Fruit fly (Drosophila melanogaster): ENCODE results near the gene Rab5.

DNA sequence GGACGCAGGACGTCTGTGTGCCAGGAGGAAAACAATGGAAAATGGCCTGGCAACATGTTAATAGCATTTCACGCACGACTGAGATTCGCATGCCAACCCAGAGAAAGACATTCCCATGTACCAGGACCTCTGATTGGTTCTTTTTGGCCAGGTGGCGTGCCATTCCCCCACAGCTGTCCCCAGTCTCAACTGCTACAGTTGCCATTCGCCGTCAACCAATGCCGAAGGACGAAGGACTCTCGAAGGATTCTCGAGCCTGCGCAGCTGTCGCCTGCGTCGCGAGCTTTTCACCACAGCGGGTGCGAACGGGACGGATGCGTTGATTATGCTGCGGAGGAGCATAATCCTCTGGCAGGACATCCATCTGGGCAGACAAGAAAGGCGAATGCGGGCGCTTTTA lies 34.8 kb upstream of the Rab5 start, which contains the start of gene VGlut:
- TF ChIP-seq CG8478 (optimal IDR thresholded peaks at IDR 0.05) (no peak), CTCF (optimal IDR thresholded peaks at IDR 0.05) (no peak)
